Worm (Caenorhabditis elegans) whole organism, early embryonic: Measurements from ENCODE around the gene ver-3.

Source experiments
- B0310.2 ChIP-seq: sonication (generic microtip); optimal IDR thresholded peaks from 2 replicates; lab custom pipeline; 2016; ENCODE audit warnings: mild to moderate bottlenecking, missing genetic modification characterization, missing compliant biosample characterization
- F13C5.2 ChIP-seq: sonication (generic microtip); optimal IDR thresholded peaks from 2 replicates; lab custom pipeline; 2017; ENCODE audit warnings: mild to moderate bottlenecking, missing genetic modification characterization, inconsistent platforms, missing compliant biosample characterization
- aly-1 ChIP-seq: sonication (generic microtip); optimal IDR thresholded peaks from 2 replicates; lab custom pipeline; 2016; ENCODE audit warnings: missing genetic modification characterization, missing compliant biosample characterization
- ama-1 ChIP-seq: fragments of 150-350 bp; optimal IDR thresholded peaks from 2 replicates; lab custom pipeline; 2014
- ceh-13 ChIP-seq: fragments of 200-800 bp; sonication (Bioruptor generic); optimal IDR thresholded peaks from 2 replicates; lab custom pipeline; 2018; ENCODE audit warnings: mild to moderate bottlenecking, missing genetic modification characterization, missing compliant biosample characterization
- ceh-36 ChIP-seq: sonication (generic microtip); optimal IDR thresholded peaks from 2 replicates; lab custom pipeline; 2016; ENCODE audit warnings: missing genetic modification characterization, inconsistent platforms, missing compliant biosample characterization
- ets-7 ChIP-seq: sonication (generic microtip); optimal IDR thresholded peaks from 2 replicates; lab custom pipeline; 2016; ENCODE audit warnings: missing genotype, missing genetic modification characterization, missing compliant biosample characterization
- flt-1 ChIP-seq: fragments of 200-800 bp; sonication (Bioruptor generic); IDR thresholded peaks from 2 replicates; pipeline ENCODE4 v1.3.6; 2022; ENCODE audit warnings: missing genetic modification characterization, missing compliant biosample characterization
- hmbx-1 ChIP-seq: sonication (generic microtip); optimal IDR thresholded peaks from 2 replicates; lab custom pipeline; 2016; ENCODE audit warnings: mild to moderate bottlenecking, missing genetic modification characterization, missing compliant biosample characterization
- hmg-4 ChIP-seq: fragments of 200-800 bp; sonication (Bioruptor generic); optimal IDR thresholded peaks from 2 replicates; lab custom pipeline; 2018; ENCODE audit warnings: mild to moderate bottlenecking, missing genetic modification characterization, missing compliant biosample characterization
- hnd-1 ChIP-seq: sonication (generic microtip); optimal IDR thresholded peaks from 2 replicates; lab custom pipeline; 2016; ENCODE audit warnings: missing genetic modification characterization, missing compliant biosample characterization
- pes-1 ChIP-seq: fragments of 200-800 bp; sonication (Bioruptor generic); IDR thresholded peaks from 2 replicates; pipeline ENCODE4 v1.3.6; 2022; ENCODE audit warnings: missing genetic modification reagents, missing genetic modification characterization, missing compliant biosample characterization
- scrt-1 ChIP-seq: fragments of 200-800 bp; sonication (Bioruptor generic); IDR thresholded peaks from 2 replicates; pipeline ENCODE4 v1.3.6; 2022; ENCODE audit warnings: missing genetic modification characterization, missing compliant biosample characterization
- sea-1 ChIP-seq: fragments of 200-800 bp; sonication (Bioruptor generic); conservative IDR thresholded peaks from 2 replicates; pipeline ENCODE4 v1.3.6; 2022; ENCODE audit warnings: missing genetic modification characterization, missing compliant biosample characterization
- tbx-11 ChIP-seq: fragments of 200-800 bp; sonication (Bioruptor generic); IDR thresholded peaks from 2 replicates; pipeline ENCODE4 v1.3.6; 2022; ENCODE audit warnings: missing genetic modification characterization, missing compliant biosample characterization
- tbx-37 ChIP-seq: fragments of 200-800 bp; sonication (Bioruptor generic); conservative IDR thresholded peaks from 2 replicates; pipeline ENCODE4 v1.3.6; 2022; ENCODE audit warnings: missing genetic modification reagents, missing genetic modification characterization, missing compliant biosample characterization
- tra-4 ChIP-seq: sonication (generic microtip); optimal IDR thresholded peaks from 2 replicates; lab custom pipeline; 2017; ENCODE audit warnings: missing genetic modification characterization, missing compliant biosample characterization

ver-3 gene

ce11 chrX:10959136-10959535, 33.1 kb upstream of the ver-3 start, which contains the start of gene K09C8.2:
K09C8.2 (plus strand) TSS chrX:10959436.
- no peak for TF ChIP-seq B0310.2 (tag; lab: Kevin White, UChicago)
- no peak for TF ChIP-seq aly-1 (tag; lab: Kevin White, UChicago)
- TF ChIP-seq tra-4 (tag; lab: Kevin White, UChicago), result no peak
- no peak for TF ChIP-seq F13C5.2 (tag; lab: Kevin White, UChicago)
- TF ChIP-seq tbx-37 (GFP tag; lab: Robert Waterston, UW), result no peak
- no peak for TF ChIP-seq sea-1 (GFP tag; lab: Robert Waterston, UW)
- no peak for TF ChIP-seq tbx-11
- no peak for TF ChIP-seq flt-1 (GFP tag; lab: Robert Waterston, UW)
- TF ChIP-seq hnd-1 (tag; lab: Kevin White, UChicago), result no peak
- no peak for TF ChIP-seq ceh-36 (tag; lab: Kevin White, UChicago)
- TF ChIP-seq ama-1, result no peak
- TF ChIP-seq ets-7 (tag; lab: Kevin White, UChicago), result no peak
- no peak for TF ChIP-seq ceh-13 (GFP tag; lab: Kevin White, UChicago)
- TF ChIP-seq hmbx-1 (tag; lab: Kevin White, UChicago), result no peak

DNA sequence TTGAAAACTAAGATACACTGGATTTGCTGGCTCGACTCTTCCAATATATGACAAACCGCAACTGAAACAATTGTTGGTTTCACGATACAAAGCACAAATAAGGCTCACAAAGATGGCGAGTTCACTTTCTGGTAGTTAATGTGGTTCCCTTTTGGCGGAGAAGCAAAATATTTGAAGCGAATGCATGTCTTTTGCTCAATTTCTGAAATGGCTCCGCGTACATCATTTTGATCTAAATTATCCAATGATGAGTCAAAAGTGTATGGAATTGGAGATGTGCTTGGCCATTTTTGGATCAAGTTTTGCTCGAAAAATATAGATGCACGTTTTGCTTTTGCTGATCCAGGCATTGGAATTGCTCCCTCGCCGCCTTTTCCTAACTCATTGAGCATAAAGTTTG, 30.6 kb upstream of the ver-3 start:
- TF ChIP-seq ceh-36 (tag; lab: Kevin White, UChicago), result no peak
- no peak for TF ChIP-seq tra-4 (tag; lab: Kevin White, UChicago)
- no peak for TF ChIP-seq ama-1

- TF ChIP-seq ceh-36 (tag; lab: Kevin White, UChicago), result peak; percentile 81
- TF ChIP-seq sea-1 (GFP tag; lab: Robert Waterston, UW), result peak; percentile 87
- peak; percentile 45 for TF ChIP-seq hmbx-1 (tag; lab: Kevin White, UChicago)
- peak; percentile 88 for TF ChIP-seq hmg-4 (GFP tag; lab: Kevin White, UChicago)
- TF ChIP-seq scrt-1 (GFP tag; lab: Robert Waterston, UW), result peak; percentile 91
- TF ChIP-seq tbx-11, result peak; percentile 87
- peak; percentile 76 for TF ChIP-seq B0310.2 (tag; lab: Kevin White, UChicago)
- TF ChIP-seq ets-7 (tag; lab: Kevin White, UChicago), result peak; percentile 79
- TF ChIP-seq aly-1 (tag; lab: Kevin White, UChicago), result peak; percentile 78
- no peak for TF ChIP-seq ama-1
- peak; percentile 71 for TF ChIP-seq hnd-1 (tag; lab: Kevin White, UChicago)
- peak; percentile 89; the same call in 1 of the 2 replicates for TF ChIP-seq flt-1 (GFP tag; lab: Robert Waterston, UW)
- TF ChIP-seq tbx-37 (GFP tag; lab: Robert Waterston, UW), result peak; percentile 92
- peak; percentile 89 for TF ChIP-seq F13C5.2 (tag; lab: Kevin White, UChicago)
- TF ChIP-seq ceh-13 (GFP tag; lab: Kevin White, UChicago), result peak; percentile 79
- peak; percentile 16 for TF ChIP-seq tra-4 (tag; lab: Kevin White, UChicago)
- no peak for TF ChIP-seq pes-1 (GFP tag; lab: Robert Waterston, UW)
These were observed 28.7 kb upstream of the ver-3 start, which contains the start of gene nas-10 for ce11 chrX:10963453-10964046. nas-10 (minus strand) TSS chrX:10963503.

- no peak for TF ChIP-seq hmg-4 (GFP tag; lab: Kevin White, UChicago)
- TF ChIP-seq tbx-11, result no peak
- no peak for TF ChIP-seq hnd-1 (tag; lab: Kevin White, UChicago)
- TF ChIP-seq aly-1 (tag; lab: Kevin White, UChicago), result no peak
- TF ChIP-seq sea-1 (GFP tag; lab: Robert Waterston, UW), result no peak
- no peak for TF ChIP-seq ceh-36 (tag; lab: Kevin White, UChicago)
- no peak for TF ChIP-seq flt-1 (GFP tag; lab: Robert Waterston, UW)
- TF ChIP-seq B0310.2 (tag; lab: Kevin White, UChicago), result no peak
- TF ChIP-seq ceh-13 (GFP tag; lab: Kevin White, UChicago), result no peak
- no peak for TF ChIP-seq ama-1
- TF ChIP-seq tra-4 (tag; lab: Kevin White, UChicago), result no peak
- TF ChIP-seq pes-1 (GFP tag; lab: Robert Waterston, UW), result no peak
- TF ChIP-seq hmbx-1 (tag; lab: Kevin White, UChicago), result no peak
- TF ChIP-seq F13C5.2 (tag; lab: Kevin White, UChicago), result no peak
- TF ChIP-seq scrt-1 (GFP tag; lab: Robert Waterston, UW), result no peak
These were observed 26.8 kb upstream of the ver-3 start for ce11 chrX:10965508-10965907.

ce11 chrX:10966251-10966650, 26.0 kb upstream of the ver-3 start, which contains the start of gene lge-1:
lge-1 (plus strand) TSS chrX:10966551.
- TF ChIP-seq aly-1 (tag; lab: Kevin White, UChicago) (no peak), pes-1 (GFP tag; lab: Robert Waterston, UW) (no peak), sea-1 (GFP tag; lab: Robert Waterston, UW) (no peak), tbx-37 (GFP tag; lab: Robert Waterston, UW) (no peak), ceh-13 (GFP tag; lab: Kevin White, UChicago) (no peak), hnd-1 (tag; lab: Kevin White, UChicago) (no peak), hmbx-1 (tag; lab: Kevin White, UChicago) (no peak), scrt-1 (GFP tag; lab: Robert Waterston, UW) (no peak), ama-1 (no peak), B0310.2 (tag; lab: Kevin White, UChicago) (no peak)

ce11 chrX:10967698-10968097, 24.6 kb upstream of the ver-3 start, which contains the start of gene K09C8.9:
K09C8.9 (minus strand) TSS chrX:10967798.
- TF ChIP-seq aly-1 (tag; lab: Kevin White, UChicago) (no peak), ceh-36 (tag; lab: Kevin White, UChicago) (no peak), hmbx-1 (tag; lab: Kevin White, UChicago) (no peak), tbx-11 (no peak), sea-1 (GFP tag; lab: Robert Waterston, UW) (no peak)

ce11 chrX:10970629-10971028, 21.6 kb upstream of the ver-3 start, which contains the start of gene K09C8.8:
K09C8.8 (plus strand) TSS chrX:10970929.
- TF ChIP-seq F13C5.2 (tag; lab: Kevin White, UChicago), result no peak
- no peak for TF ChIP-seq aly-1 (tag; lab: Kevin White, UChicago)
- no peak for TF ChIP-seq scrt-1 (GFP tag; lab: Robert Waterston, UW)
- TF ChIP-seq flt-1 (GFP tag; lab: Robert Waterston, UW), result no peak
- no peak for TF ChIP-seq tra-4 (tag; lab: Kevin White, UChicago)
- no peak for TF ChIP-seq hmbx-1 (tag; lab: Kevin White, UChicago)
- TF ChIP-seq ets-7 (tag; lab: Kevin White, UChicago), result no peak
- TF ChIP-seq hmg-4 (GFP tag; lab: Kevin White, UChicago), result no peak
- TF ChIP-seq ceh-13 (GFP tag; lab: Kevin White, UChicago), result no peak
- no peak for TF ChIP-seq ceh-36 (tag; lab: Kevin White, UChicago)
- no peak for TF ChIP-seq pes-1 (GFP tag; lab: Robert Waterston, UW)
- TF ChIP-seq tbx-37 (GFP tag; lab: Robert Waterston, UW), result no peak
- no peak for TF ChIP-seq sea-1 (GFP tag; lab: Robert Waterston, UW)
- no peak for TF ChIP-seq tbx-11
- TF ChIP-seq ama-1, result no peak
- TF ChIP-seq hnd-1 (tag; lab: Kevin White, UChicago), result no peak
- no peak for TF ChIP-seq B0310.2 (tag; lab: Kevin White, UChicago)
